Fruit fly (Drosophila melanogaster): ENCODE results near the gene papi.
A peak's percentile ranks its signal among the peaks of the same experiment; 100 is the strongest.

The papi gene

dm6 chr2L:2202853-2203717, 17.5 kb upstream of the papi start:
- peak; percentile 42 for TF ChIP-seq Rel (GFP tag; optimal IDR thresholded peaks at IDR 0.05)
- TF ChIP-seq Rel (tag; optimal IDR thresholded peaks at IDR 0.05) = peak; percentile 95
- TF ChIP-seq brk (GFP tag; optimal IDR thresholded peaks at IDR 0.05) = no peak
- TF ChIP-seq Myc (optimal IDR thresholded peaks at IDR 0.05) = no peak
- TF ChIP-seq ey (GFP tag; optimal IDR thresholded peaks at IDR 0.05) = peak; percentile 27
- peak; percentile 26 for TF ChIP-seq Sp1 (GFP tag; optimal IDR thresholded peaks at IDR 0.05)
- TF ChIP-seq HLH106 (tag; optimal IDR thresholded peaks at IDR 0.05) = peak; percentile 10
- peak; percentile 64 for TF ChIP-seq Jra (GFP tag; optimal IDR thresholded peaks at IDR 0.05)
- TF ChIP-seq CG9705 (GFP tag; optimal IDR thresholded peaks at IDR 0.05) = no peak
- no peak for TF ChIP-seq CG32264 (GFP tag; optimal IDR thresholded peaks at IDR 0.05)
- TF ChIP-seq lola (GFP tag; optimal IDR thresholded peaks at IDR 0.05) = no peak
- peak; percentile 78 for TF ChIP-seq Hr83 (GFP tag; optimal IDR thresholded peaks at IDR 0.05; ENCODE audit: poor library complexity, severe bottlenecking)
- no peak for TF ChIP-seq pan (optimal IDR thresholded peaks at IDR 0.05)
- TF ChIP-seq Dif (GFP tag; optimal IDR thresholded peaks at IDR 0.05; ENCODE audit: partially characterized antibody) = peak; percentile 93
- no peak for TF ChIP-seq GATAd (GFP tag; optimal IDR thresholded peaks at IDR 0.05)
- TF ChIP-seq dsf (GFP tag; optimal IDR thresholded peaks at IDR 0.05; ENCODE audit: borderline replicate concordance) = no peak
- no peak for TF ChIP-seq Dfd (GFP tag; optimal IDR thresholded peaks at IDR 0.05)
- TF ChIP-seq Abd-B (GFP tag; optimal IDR thresholded peaks at IDR 0.05) = no peak
- peak; percentile 97 for TF ChIP-seq psq (GFP tag; optimal IDR thresholded peaks at IDR 0.05)
- peak in 1 of 2 experiments; percentile 44 for TF ChIP-seq foxo (GFP tag; optimal IDR thresholded peaks at IDR 0.05)
- no peak for TF ChIP-seq woc (GFP tag; optimal IDR thresholded peaks at IDR 0.05)
- peak; percentile 46 for TF ChIP-seq br (GFP tag; optimal IDR thresholded peaks at IDR 0.05)
- TF ChIP-seq OdsH (GFP tag; optimal IDR thresholded peaks at IDR 0.05) = no peak
- TF ChIP-seq dl (GFP tag; optimal IDR thresholded peaks at IDR 0.05; ENCODE audit: insufficient read depth in 1 of 2, partially characterized antibody in 2 of 2) = peak; percentile 68 to 85
- TF ChIP-seq jim (GFP tag; optimal IDR thresholded peaks at IDR 0.05) = peak; percentile 66
- TF ChIP-seq sage (GFP tag; optimal IDR thresholded peaks at IDR 0.05) = peak; percentile 60
- no peak for TF ChIP-seq usp (GFP tag; optimal IDR thresholded peaks at IDR 0.05)
- peak; percentile 37 for TF ChIP-seq Hnf4 (GFP tag; optimal IDR thresholded peaks at IDR 0.05)
- peak; percentile 50 for TF ChIP-seq CrebA (GFP tag; optimal IDR thresholded peaks at IDR 0.05; ENCODE audit: borderline replicate concordance)
- no peak for TF ChIP-seq dmrt93B (GFP tag; optimal IDR thresholded peaks at IDR 0.05)
- no peak for TF ChIP-seq sv (GFP tag; optimal IDR thresholded peaks at IDR 0.05)
- TF ChIP-seq h (GFP tag; optimal IDR thresholded peaks at IDR 0.05) = peak; percentile 78
- TF ChIP-seq fru (GFP tag; optimal IDR thresholded peaks at IDR 0.05) = peak; percentile 91
- peak; percentile 66 for TF ChIP-seq rgr (GFP tag; optimal IDR thresholded peaks at IDR 0.05)
- peak; percentile 92 for TF ChIP-seq tai (GFP tag; optimal IDR thresholded peaks at IDR 0.05)
- TF ChIP-seq Hr78 (GFP tag; optimal IDR thresholded peaks at IDR 0.05) = no peak
- peak; percentile 77 for TF ChIP-seq Vsx2 (GFP tag; optimal IDR thresholded peaks at IDR 0.05; ENCODE audit: partially characterized antibody)
- no peak for TF ChIP-seq Mio (GFP tag; optimal IDR thresholded peaks at IDR 0.05)
- TF ChIP-seq N (GFP tag; optimal IDR thresholded peaks at IDR 0.05) = no peak

- TF ChIP-seq Mio (GFP tag; optimal IDR thresholded peaks at IDR 0.05) = no peak
- no peak for TF ChIP-seq OdsH (GFP tag; optimal IDR thresholded peaks at IDR 0.05)
- TF ChIP-seq Dif (GFP tag; optimal IDR thresholded peaks at IDR 0.05; ENCODE audit: partially characterized antibody) = no peak
- no peak for TF ChIP-seq Rel (GFP tag; optimal IDR thresholded peaks at IDR 0.05)
- no peak for TF ChIP-seq Rel (tag; optimal IDR thresholded peaks at IDR 0.05)
- no peak for TF ChIP-seq rgr (GFP tag; optimal IDR thresholded peaks at IDR 0.05)
These were observed 14.5 kb upstream of the papi start, which contains the start of gene CG31668 for dm6 chr2L:2206066-2206465. TSS of gene CG31668 (minus strand) at chr2L:2206166.
